Worm (Caenorhabditis elegans): Measurements from ENCODE around the gene sinh-1.

DNA sequence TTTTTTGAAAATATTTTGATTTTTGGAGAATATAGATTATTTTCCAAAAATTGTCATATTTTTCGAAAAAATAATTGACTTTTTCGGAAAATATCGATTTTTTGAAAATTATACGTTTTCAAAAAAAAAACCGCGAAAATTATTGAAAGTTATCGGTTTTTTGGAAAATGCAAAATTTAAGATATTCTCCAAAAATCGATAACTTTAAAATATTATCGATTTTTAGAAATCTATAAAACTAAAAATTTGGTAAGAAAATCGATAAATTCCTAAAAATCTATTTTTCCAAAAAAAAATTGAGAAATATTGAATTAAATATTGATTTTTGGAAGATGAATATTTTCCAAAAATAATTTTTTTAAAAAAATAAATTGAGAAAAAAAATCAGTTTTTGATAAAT, 29.0 kb downstream of the sinh-1 start:
- no peak for TF ChIP-seq nhr-237 (tag; optimal IDR thresholded peaks at IDR 0.05)
- TF ChIP-seq lsy-12 (tag; optimal IDR thresholded peaks at IDR 0.05) = no peak
- no peak for TF ChIP-seq egl-27 (tag; optimal IDR thresholded peaks at IDR 0.05)
- TF ChIP-seq snpc-4 (tag; optimal IDR thresholded peaks at IDR 0.05) = no peak
- TF ChIP-seq unc-39 (tag; optimal IDR thresholded peaks at IDR 0.05) = no peak
- no peak for TF ChIP-seq nfya-1 (tag; optimal IDR thresholded peaks at IDR 0.05; ENCODE audit: insufficient read depth)
- TF ChIP-seq mdl-1 (tag; optimal IDR thresholded peaks at IDR 0.05) = no peak
- no peak for TF ChIP-seq elt-2 (tag; optimal IDR thresholded peaks at IDR 0.05)
- TF ChIP-seq ztf-11 (tag; optimal IDR thresholded peaks at IDR 0.05) = no peak
- no peak for TF ChIP-seq lin-15B (tag; optimal IDR thresholded peaks at IDR 0.05)
- TF ChIP-seq ama-1 (optimal IDR thresholded peaks at IDR 0.05) = no peak
- no peak for TF ChIP-seq elt-1 (tag; optimal IDR thresholded peaks at IDR 0.05)

Measured in whole organism, L3 larva.